Fruit fly (Drosophila melanogaster): ENCODE results near the gene CG16984.

- TF ChIP-seq CTCF (optimal IDR thresholded peaks at IDR 0.05) (no peak), CG8478 (optimal IDR thresholded peaks at IDR 0.05) (no peak)
These were observed 3.7 kb downstream of the CG16984 start, which contains the start of the genes CG16985 and CG12182 for dm6 chr3L:2599214-2599730.
